Worm (Caenorhabditis elegans) whole organism, L3 larva: Measurements from ENCODE around the gene K03B4.8.

Experiments used
- mdl-1 ChIP-seq: fragments of 150-350 bp; optimal IDR thresholded peaks from 2 replicates; lab custom pipeline; 2014; ENCODE audit warnings: missing biosample characterization, missing genetic modification characterization
- pqm-1 ChIP-seq: fragments of 150-350 bp; optimal IDR thresholded peaks from 2 replicates; lab custom pipeline; 2017; ENCODE audit warnings: missing biosample characterization, missing genetic modification characterization, inconsistent platforms
- sea-2 ChIP-seq: fragments of 150-350 bp; sonication (generic microtip); optimal IDR thresholded peaks from 4 replicates; lab custom pipeline; 2014; ENCODE audit warnings: missing biosample characterization, missing genetic modification reagents, missing genetic modification characterization
- ztf-11 ChIP-seq: fragments of 150-350 bp; optimal IDR thresholded peaks from 2 replicates; lab custom pipeline; 2014; ENCODE audit warnings: missing biosample characterization, missing genetic modification characterization

ce11 chrV:4700189-4700588 lies 25.8 kb upstream of the K03B4.8 start, which contains the start of gene ZC266.1:
- no peak for TF ChIP-seq sea-2 (GFP tag; lab: Kevin White, UChicago)
- TF ChIP-seq mdl-1, result no peak
- no peak for TF ChIP-seq ztf-11 (tag; lab: Kevin White, UChicago)
- TF ChIP-seq pqm-1 (tag; lab: Kevin White, UChicago), result no peak
